Worm (Caenorhabditis elegans): ENCODE data around the gene pgm-3.

DNA sequence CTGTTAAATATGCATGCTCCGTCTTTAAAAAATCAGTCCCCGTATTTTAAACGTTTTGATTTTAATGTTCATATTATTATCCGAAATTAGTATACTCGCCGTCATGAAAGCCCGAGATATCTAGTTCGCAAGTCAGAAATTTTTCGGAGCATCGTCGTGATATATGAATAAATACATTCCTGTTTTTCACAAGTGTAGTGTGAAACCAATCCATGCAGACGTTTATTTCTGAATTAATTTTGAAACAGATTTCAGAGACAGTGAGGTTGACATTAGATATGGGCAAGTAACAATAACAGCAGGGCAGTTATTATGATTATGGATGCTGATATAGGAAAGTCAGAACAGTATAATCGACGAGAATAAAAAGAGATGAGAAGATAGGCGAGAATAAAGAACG is 27.0 kb downstream of the pgm-3 start:
- TF ChIP-seq hnd-1 (tag; optimal IDR thresholded peaks at IDR 0.05) (no peak), ceh-13 (GFP tag; optimal IDR thresholded peaks at IDR 0.05) (no peak), hmbx-1 (tag; optimal IDR thresholded peaks at IDR 0.05) (no peak), sea-1 (GFP tag; conservative IDR thresholded peaks at IDR 0.05) (no peak), ama-1 (optimal IDR thresholded peaks at IDR 0.05) (no peak), flt-1 (GFP tag; IDR thresholded peaks at IDR 0.05) (no peak), scrt-1 (GFP tag; IDR thresholded peaks at IDR 0.05) (no peak), hmg-4 (GFP tag; optimal IDR thresholded peaks at IDR 0.05) (no peak), tra-4 (tag; optimal IDR thresholded peaks at IDR 0.05) (no peak), B0310.2 (tag; optimal IDR thresholded peaks at IDR 0.05) (no peak), pes-1 (GFP tag; IDR thresholded peaks at IDR 0.05) (no peak)

All from whole organism, early embryonic.